Worm (Caenorhabditis elegans) whole organism, young adult: ENCODE measurements around the gene sfxn-1.3.

Source experiments
- Y67H2A.10 ChIP-seq: fragments of 200-800 bp; sonication (Bioruptor generic); conservative IDR thresholded peaks from 2 replicates; pipeline ENCODE4 v1.3.6; 2022; ENCODE audit warnings: missing genetic modification reagents, missing genetic modification characterization, missing compliant biosample characterization
- ama-1 ChIP-seq, 3 experiments: fragments of 150-350 bp in 1 of 3; sonication (generic microtip) in 2 of 3; optimal IDR thresholded peaks; 2 replicates each; lab custom pipeline; 2014 to 2018; ENCODE audit warnings: missing biosample characterization in 2 of 3, missing genetic modification characterization in 2 of 3, missing genetic modification reagents in 2 of 3
- cebp-2 ChIP-seq: fragments of 200-800 bp; sonication (Bioruptor generic); IDR thresholded peaks from 2 replicates; pipeline ENCODE4 v1.3.6; 2022; ENCODE audit warnings: missing genetic modification characterization, missing compliant biosample characterization
- ceh-40 ChIP-seq: fragments of 200-800 bp; sonication (Bioruptor generic); IDR thresholded peaks from 2 replicates; pipeline ENCODE4 v1.3.6; 2022; ENCODE audit warnings: missing genetic modification characterization, missing compliant biosample characterization
- hmg-1.2 ChIP-seq: fragments of 200-800 bp; sonication (Bioruptor generic); IDR thresholded peaks from 2 replicates; pipeline ENCODE4 v1.3.6; 2022; ENCODE audit warnings: missing genetic modification reagents, missing genetic modification characterization, missing compliant biosample characterization
- hsf-1 ChIP-seq: fragments of 200-800 bp; sonication (Bioruptor generic); IDR thresholded peaks from 2 replicates; pipeline ENCODE4 v1.3.6; 2022; ENCODE audit warnings: missing genetic modification reagents, missing genetic modification characterization, missing compliant biosample characterization
- ztf-26 ChIP-seq: sonication (generic microtip); optimal IDR thresholded peaks from 2 replicates; lab custom pipeline; 2017; ENCODE audit warnings: missing genetic modification characterization, missing compliant biosample characterization

DNA sequence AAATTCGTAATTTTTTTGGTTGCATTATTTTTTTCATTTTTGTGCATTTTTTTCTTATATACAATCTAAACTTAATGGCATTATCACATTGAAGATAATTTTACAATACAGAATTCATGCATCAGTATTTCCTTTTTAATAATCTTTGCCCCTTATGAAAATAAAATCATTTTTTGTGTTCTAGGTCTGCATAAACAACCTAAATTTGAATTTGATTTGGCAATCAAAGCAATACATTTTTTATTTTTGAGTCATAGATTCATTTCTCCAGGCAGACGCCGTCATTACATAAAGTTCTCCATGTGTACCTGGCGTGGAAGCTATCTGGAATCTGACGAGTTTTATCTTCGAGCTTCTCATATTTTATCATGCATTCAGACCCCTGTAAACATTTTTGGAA, 4.8 kb upstream of the sfxn-1.3 start, which contains the start of gene srh-140:
- TF ChIP-seq cebp-2 (GFP tag; lab: Robert Waterston, UW): no peak
- TF ChIP-seq ztf-26 (tag; lab: Kevin White, UChicago): no peak
- TF ChIP-seq ama-1 (optimal IDR thresholded peaks at IDR 0.05; lab: Kevin White, UChicago): no peak
- no peak for TF ChIP-seq ama-1 (GFP tag; optimal IDR thresholded peaks at IDR 0.05; lab: Kevin White, UChicago)
- no peak for TF ChIP-seq hsf-1 (GFP tag; lab: Robert Waterston, UW)
- TF ChIP-seq Y67H2A.10: no peak
- no peak for TF ChIP-seq hmg-1.2 (GFP tag; lab: Robert Waterston, UW)
- no peak for TF ChIP-seq ceh-40
